Fruit fly (Drosophila melanogaster) whole organism: Measurements from ENCODE around the gene CG2983.
A peak's percentile ranks its signal among the peaks of the same experiment; 100 is the strongest.

Experiments used
- CG8478 ChIP-seq: fragments of >200 bp; optimal IDR thresholded peaks from 2 replicates; lab custom pipeline; 2018; ENCODE audit warnings: inconsistent platforms
- Dll ChIP-seq: fragments of >200 bp; optimal IDR thresholded peaks from 2 replicates; lab custom pipeline; 2017
- EcR ChIP-seq, 2 experiments: fragments of >200 bp; optimal IDR thresholded peaks; 2 replicates each; lab custom pipeline; 2017; ENCODE audit warnings: missing biosample characterization in 2 of 2, missing genetic modification characterization in 2 of 2, missing genetic modification reagents in 2 of 2
- pan ChIP-seq: fragments of >200 bp; optimal IDR thresholded peaks from 2 replicates; lab custom pipeline; 2017
- psq ChIP-seq: fragments of >200 bp; optimal IDR thresholded peaks from 2 replicates; lab custom pipeline; 2017
- usp ChIP-seq: fragments of >200 bp; optimal IDR thresholded peaks from 2 replicates; lab custom pipeline; 2017; ENCODE audit warnings: missing biosample characterization, missing genetic modification characterization, mixed read lengths

CG2983 gene

DNA sequence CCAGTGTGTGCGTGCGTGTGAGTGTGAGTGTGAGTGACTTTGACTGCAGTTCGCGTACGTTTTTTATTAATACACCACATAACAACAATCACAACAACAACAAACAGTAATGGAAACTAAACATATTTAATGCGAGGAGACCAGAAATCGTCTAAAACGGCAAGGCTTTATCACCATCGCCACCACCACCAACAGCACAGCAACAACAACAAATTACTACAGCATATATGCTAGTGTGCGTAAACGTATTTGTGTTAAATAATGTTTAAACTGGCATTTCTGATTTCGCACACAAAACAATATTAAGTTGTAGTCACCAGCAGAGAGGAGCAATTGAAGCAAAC is 38.8 kb downstream of the CG2983 start:
- no peak for TF ChIP-seq Dll (lab: Kevin White, UChicago)
- TF ChIP-seq psq: no peak
- TF ChIP-seq pan (lab: Kevin White, UChicago): no peak
- peak; percentile 67 for TF ChIP-seq CG8478 (lab: Kevin White, UChicago)
- no peak for TF ChIP-seq EcR (GFP tag; optimal IDR thresholded peaks at IDR 0.05; lab: Kevin White, UChicago)
- TF ChIP-seq usp (GFP tag; lab: Kevin White, UChicago): no peak

DNA sequence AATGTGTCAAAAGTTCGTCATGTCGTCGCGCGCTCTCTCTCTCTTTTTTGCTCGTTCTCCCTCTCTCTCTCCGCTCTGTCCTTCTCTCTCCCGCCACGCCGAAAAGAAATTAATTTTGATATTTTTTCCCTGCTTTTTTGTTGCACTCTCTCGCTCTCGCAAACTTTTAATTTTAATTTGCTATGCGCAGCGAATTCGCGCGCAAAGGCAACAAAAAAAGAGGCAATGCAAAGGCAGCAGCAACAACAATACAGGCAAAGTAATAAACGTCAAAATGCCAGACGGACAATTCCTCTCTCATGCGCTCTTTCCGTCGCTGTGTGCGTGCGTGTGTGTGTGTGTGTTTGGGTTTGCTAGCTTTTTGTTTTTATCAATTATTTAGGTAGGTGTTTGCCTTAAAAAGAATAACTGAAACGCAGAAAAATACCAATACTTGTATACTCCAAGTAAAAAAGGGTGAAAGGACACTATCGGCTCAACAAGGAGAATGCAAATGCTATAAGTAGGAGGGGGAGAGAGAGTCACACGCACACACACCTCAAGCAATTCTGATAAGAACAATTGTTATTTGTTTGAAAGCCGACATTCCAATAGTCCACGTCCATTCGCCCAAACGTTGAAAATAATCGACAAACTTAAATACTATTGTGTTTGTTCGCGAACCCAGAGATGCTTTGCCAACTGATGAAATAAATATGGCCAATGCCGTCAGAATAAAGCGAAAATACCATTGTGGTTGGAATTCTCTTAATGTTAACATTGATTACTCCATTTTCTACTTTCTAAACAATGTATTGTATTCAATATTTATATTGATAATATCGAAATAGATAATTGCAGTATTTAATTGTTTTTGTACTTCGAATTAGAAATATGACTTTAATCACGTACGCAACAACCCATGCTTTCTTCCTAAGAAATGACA is 39.4 kb downstream of the CG2983 start:
- TF ChIP-seq usp (GFP tag; lab: Kevin White, UChicago) (no peak), psq (no peak), CG8478 (lab: Kevin White, UChicago) (no peak), pan (lab: Kevin White, UChicago) (no peak), EcR (GFP tag; optimal IDR thresholded peaks at IDR 0.05; lab: Kevin White, UChicago) (no peak), Dll (lab: Kevin White, UChicago) (peak; percentile 80)

DNA sequence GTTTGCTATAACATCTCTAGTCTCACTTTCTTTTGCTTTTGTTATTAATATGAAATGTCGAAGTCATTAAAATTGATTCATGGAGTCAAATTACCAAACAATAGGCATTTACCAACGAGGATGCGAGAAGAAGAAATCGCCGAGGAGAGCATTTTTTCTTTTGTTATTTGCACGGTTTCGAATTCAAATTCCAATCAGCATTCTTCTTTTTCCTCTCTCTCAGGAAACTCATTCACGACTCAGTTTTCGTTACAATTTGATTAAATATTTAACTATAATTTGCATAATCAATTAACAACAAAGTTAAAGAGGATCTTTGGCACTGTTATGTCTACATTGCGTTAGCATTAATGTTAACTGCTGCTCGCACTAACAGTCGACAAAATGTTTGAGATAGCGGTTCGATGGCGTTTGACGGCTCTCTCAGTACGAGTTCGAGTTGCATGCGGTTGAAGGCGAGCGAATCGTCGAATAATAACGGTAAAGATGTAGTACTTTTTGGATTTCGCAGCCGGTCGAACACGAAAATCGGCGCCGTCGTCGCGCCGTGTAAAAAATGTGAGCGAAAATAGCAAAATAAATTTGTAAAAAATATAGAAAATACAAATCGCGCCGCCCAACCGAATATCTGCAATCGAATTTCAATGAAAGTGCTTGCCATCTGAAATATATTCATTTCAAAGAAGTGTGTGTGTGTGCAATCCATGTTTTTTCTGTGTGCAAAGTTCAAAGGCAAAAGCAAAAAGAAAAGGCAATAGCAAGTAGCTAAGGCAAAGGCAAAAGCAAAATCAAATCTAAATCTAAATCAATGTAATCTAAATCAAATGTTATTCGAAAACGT is 40.5 kb downstream of the CG2983 start:
- no peak for TF ChIP-seq usp (GFP tag; lab: Kevin White, UChicago)
- TF ChIP-seq EcR (GFP tag; optimal IDR thresholded peaks at IDR 0.05; lab: Kevin White, UChicago): no peak
- no peak for TF ChIP-seq psq
- TF ChIP-seq CG8478 (lab: Kevin White, UChicago): no peak
- TF ChIP-seq Dll (lab: Kevin White, UChicago): no peak
- TF ChIP-seq pan (lab: Kevin White, UChicago): no peak

DNA sequence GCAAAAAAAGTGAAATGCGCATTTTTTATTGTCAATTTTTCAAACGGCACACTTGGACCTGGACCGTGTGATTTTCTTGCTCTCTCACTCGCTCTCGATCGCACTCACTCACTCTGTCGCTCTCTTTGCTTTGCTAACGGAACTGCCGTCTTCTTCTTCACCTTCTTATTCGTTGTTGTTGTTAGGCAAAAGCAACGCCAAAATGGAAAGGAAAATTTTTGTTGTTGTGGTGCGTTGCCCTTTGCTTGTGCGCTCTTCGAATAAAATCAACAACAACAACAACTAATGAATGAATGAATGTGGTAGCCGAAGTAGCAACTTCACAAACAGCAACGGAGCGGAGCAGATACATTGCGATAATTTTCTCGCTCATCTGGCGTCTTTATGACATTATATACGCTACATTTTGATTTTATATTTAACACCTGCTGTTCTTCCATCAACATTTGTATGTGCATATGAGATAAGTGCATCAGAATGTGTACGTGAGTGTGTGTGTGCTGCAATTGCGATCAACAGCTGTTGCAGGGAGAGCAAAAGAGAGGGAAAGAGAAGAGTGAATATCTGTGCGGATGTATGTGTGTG is 41.5 kb downstream of the CG2983 start:
- TF ChIP-seq EcR (GFP tag; optimal IDR thresholded peaks at IDR 0.05; lab: Kevin White, UChicago) (peak in 1 of 2 experiments; percentile 78), Dll (lab: Kevin White, UChicago) (no peak), psq (no peak), usp (GFP tag; lab: Kevin White, UChicago) (no peak)

DNA sequence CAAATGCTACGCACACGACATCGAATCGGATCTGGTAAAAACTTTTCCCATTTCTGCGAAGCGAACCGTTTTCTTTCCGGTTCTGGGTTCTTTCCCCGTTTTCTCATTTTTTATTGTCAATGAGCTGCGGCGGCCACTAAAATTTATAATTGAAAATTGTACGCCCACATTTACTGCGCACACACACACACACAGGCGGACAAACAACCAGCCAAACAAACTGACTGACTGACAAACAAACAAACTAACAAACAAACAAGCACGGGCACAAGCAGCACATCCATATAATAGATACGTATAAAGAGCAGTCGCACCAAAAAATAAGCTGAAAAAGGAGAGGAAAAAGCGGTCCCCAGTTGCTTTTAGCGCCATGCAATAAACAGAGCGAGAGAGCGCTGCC is 43.8 kb downstream of the CG2983 start:
- TF ChIP-seq psq: no peak
- no peak for TF ChIP-seq usp (GFP tag; lab: Kevin White, UChicago)
- no peak for TF ChIP-seq EcR (GFP tag; optimal IDR thresholded peaks at IDR 0.05; lab: Kevin White, UChicago)
- TF ChIP-seq CG8478 (lab: Kevin White, UChicago): no peak
- TF ChIP-seq Dll (lab: Kevin White, UChicago): no peak
- no peak for TF ChIP-seq pan (lab: Kevin White, UChicago)

DNA sequence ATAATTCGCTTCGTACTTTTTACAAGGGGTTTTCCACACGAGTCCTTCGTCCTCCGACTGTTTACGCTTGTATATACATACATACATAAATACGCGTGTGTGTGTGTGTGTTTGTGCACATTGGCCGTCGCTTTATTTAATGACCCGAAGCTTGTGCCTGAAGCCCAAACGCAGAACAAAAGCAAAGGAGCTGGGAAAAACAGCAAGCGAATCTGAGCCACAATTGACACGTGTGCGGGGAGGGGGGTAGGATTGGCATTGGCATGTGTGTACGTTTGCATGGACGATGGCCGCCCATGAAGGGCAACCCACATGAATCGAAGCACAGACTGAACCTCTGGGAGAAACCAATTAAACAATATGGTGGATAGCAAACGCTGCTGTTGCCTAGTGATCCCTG is 46.9 kb downstream of the CG2983 start:
- TF ChIP-seq EcR (GFP tag; optimal IDR thresholded peaks at IDR 0.05; lab: Kevin White, UChicago) (no peak), pan (lab: Kevin White, UChicago) (no peak), CG8478 (lab: Kevin White, UChicago) (no peak), usp (GFP tag; lab: Kevin White, UChicago) (no peak), Dll (lab: Kevin White, UChicago) (no peak), psq (no peak)

DNA sequence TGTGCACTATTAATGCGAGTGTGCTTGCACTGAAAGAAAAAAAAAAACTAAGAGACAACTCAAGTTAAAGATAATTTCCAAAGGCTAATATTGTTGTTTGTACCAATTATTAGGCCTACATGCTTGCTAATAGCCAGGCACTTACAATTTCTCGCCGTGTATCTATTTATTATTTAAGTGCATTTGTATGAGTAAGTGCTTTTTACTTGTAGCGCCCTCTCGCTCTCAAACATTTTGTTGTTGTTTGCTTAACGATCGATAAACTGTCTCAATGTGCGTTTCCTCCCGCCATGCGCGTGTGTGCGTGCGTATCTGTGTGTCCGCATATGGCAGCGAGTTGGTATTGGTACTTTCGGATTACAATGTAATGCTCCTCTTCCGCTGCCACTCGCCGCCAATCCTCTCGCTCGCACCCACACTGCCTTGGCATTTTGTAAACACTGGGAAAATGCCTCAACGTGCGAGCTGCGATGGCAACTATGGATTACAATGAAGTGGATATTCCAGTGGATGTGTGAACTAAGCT is 49.7 kb downstream of the CG2983 start:
- TF ChIP-seq psq: no peak
- no peak for TF ChIP-seq usp (GFP tag; lab: Kevin White, UChicago)
- no peak for TF ChIP-seq EcR (GFP tag; optimal IDR thresholded peaks at IDR 0.05; lab: Kevin White, UChicago)
- TF ChIP-seq Dll (lab: Kevin White, UChicago): no peak
- TF ChIP-seq pan (lab: Kevin White, UChicago): no peak
- TF ChIP-seq CG8478 (lab: Kevin White, UChicago): no peak

DNA sequence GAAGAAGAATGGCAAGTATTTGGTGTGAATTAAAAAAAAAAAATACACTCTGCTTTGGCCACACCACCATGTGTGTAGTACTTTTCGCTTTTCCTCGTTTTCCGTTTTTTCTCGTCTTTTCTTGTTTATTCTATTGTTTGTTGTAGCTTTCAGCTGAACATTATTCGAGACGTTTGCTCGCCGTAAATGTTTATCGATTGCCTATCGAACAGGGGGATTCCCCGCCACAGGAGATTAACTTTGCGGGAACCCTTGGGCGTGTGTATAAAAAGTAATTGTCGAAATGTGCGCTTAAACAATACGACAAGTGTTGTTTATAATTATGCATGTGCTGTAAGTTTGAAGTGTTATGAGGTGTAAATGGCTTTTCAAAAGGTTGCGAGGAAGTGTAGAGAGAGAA is 50.3 kb downstream of the CG2983 start:
- TF ChIP-seq pan (lab: Kevin White, UChicago): no peak
- no peak for TF ChIP-seq usp (GFP tag; lab: Kevin White, UChicago)
- no peak for TF ChIP-seq EcR (GFP tag; optimal IDR thresholded peaks at IDR 0.05; lab: Kevin White, UChicago)
- no peak for TF ChIP-seq psq
- no peak for TF ChIP-seq Dll (lab: Kevin White, UChicago)
- TF ChIP-seq CG8478 (lab: Kevin White, UChicago): no peak

DNA sequence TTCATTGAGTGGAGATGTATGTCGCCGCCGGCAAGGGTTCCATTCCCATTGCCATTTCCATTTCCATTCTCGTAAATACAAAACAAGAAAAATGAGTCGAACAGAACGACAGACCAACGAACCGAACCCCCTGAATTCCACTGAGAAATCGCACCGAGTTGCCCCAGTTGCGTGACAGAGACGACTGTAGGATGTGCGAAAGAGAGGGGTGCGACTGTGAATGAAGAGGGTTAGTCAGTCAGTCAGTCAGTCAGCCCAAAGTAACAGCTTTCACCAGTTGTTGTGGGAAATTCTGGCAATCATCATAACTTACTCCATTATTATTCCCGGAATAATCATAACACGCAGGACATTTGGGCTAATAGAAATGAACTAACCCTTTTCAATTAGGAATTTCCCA is 50.8 kb downstream of the CG2983 start:
- TF ChIP-seq usp (GFP tag; lab: Kevin White, UChicago) (no peak), CG8478 (lab: Kevin White, UChicago) (no peak), Dll (lab: Kevin White, UChicago) (no peak), pan (lab: Kevin White, UChicago) (no peak), psq (no peak), EcR (GFP tag; optimal IDR thresholded peaks at IDR 0.05; lab: Kevin White, UChicago) (no peak)
